Fruit fly (Drosophila melanogaster) whole organism: ENCODE results near the gene Pisd.

Source experiments
- CG8478 ChIP-seq: fragments of >200 bp; optimal IDR thresholded peaks from 2 replicates; lab custom pipeline; 2018; ENCODE audit warnings: inconsistent platforms
- Dll ChIP-seq: fragments of >200 bp; optimal IDR thresholded peaks from 2 replicates; lab custom pipeline; 2017
- EcR ChIP-seq, 2 experiments: fragments of >200 bp; optimal IDR thresholded peaks; 2 replicates each; lab custom pipeline; 2017; ENCODE audit warnings: missing biosample characterization in 2 of 2, missing genetic modification characterization in 2 of 2, missing genetic modification reagents in 2 of 2
- pan ChIP-seq: fragments of >200 bp; optimal IDR thresholded peaks from 2 replicates; lab custom pipeline; 2017
- psq ChIP-seq: fragments of >200 bp; optimal IDR thresholded peaks from 2 replicates; lab custom pipeline; 2017
- usp ChIP-seq: fragments of >200 bp; optimal IDR thresholded peaks from 2 replicates; lab custom pipeline; 2017; ENCODE audit warnings: missing biosample characterization, missing genetic modification characterization, mixed read lengths

Gene Pisd

dm6 chr3R:24015939-24016913 lies 34.4 kb upstream of the Pisd start:
- no peak for TF ChIP-seq Dll (lab: Kevin White, UChicago)
- peak in 1 of 2 experiments; percentile 55 for TF ChIP-seq EcR (GFP tag; optimal IDR thresholded peaks at IDR 0.05; lab: Kevin White, UChicago)

DNA sequence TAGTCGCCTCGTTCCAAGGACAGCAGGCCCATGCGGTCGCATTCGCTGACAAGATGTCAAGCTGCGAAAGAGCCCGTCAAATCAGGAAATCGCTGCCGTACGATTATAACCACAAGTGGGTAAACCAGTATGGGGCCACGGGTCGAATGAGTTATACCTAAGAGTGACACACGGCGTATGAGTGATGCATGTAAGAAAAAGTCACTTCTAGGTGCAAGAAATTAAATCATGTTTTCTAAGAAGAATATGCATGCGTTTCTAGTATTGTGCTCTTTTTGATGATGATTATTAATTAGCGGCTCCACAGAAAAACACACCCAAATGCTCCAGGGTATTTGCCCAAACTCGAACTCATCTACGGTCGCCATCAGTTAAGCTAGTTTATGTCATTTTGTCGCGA lies 32.9 kb upstream of the Pisd start:
- no peak for TF ChIP-seq Dll (lab: Kevin White, UChicago)
- no peak for TF ChIP-seq EcR (GFP tag; optimal IDR thresholded peaks at IDR 0.05; lab: Kevin White, UChicago)
- no peak for TF ChIP-seq usp
- no peak for TF ChIP-seq pan (lab: Kevin White, UChicago)
- no peak for TF ChIP-seq psq (lab: Kevin White, UChicago)
- TF ChIP-seq CG8478 (lab: Kevin White, UChicago) = no peak

- TF ChIP-seq CG8478 (lab: Kevin White, UChicago) (no peak), usp (no peak), pan (lab: Kevin White, UChicago) (no peak), EcR (GFP tag; optimal IDR thresholded peaks at IDR 0.05; lab: Kevin White, UChicago) (no peak), Dll (lab: Kevin White, UChicago) (no peak), psq (lab: Kevin White, UChicago) (no peak)
Measured at dm6 chr3R:24021895-24022294, 28.7 kb upstream of the Pisd start.

dm6 chr3R:24024123-24024522 lies 26.5 kb upstream of the Pisd start:
- TF ChIP-seq Dll (lab: Kevin White, UChicago) = no peak
- TF ChIP-seq CG8478 (lab: Kevin White, UChicago) = no peak
- TF ChIP-seq psq (lab: Kevin White, UChicago) = no peak
- TF ChIP-seq EcR (GFP tag; optimal IDR thresholded peaks at IDR 0.05; lab: Kevin White, UChicago) = no peak

DNA sequence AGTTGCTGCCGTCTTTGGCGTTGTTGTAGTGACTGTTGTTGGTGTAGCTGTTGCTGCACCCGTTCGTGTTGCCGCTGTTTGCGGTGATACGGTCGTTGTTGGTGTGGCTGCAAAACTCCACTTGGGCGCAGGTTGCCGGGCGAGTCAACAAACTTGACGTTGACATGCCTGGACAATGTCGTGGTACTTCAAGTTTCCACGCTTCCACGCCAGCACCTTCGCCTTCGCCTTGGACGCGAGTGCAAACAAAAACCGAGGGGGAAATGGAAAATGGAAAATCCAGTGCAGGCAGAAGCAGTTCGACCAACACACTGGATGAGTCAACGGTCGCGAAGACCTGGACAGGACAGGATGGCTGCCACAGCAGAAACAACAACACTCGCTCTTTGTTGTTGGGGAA lies 25.9 kb upstream of the Pisd start:
- TF ChIP-seq Dll (lab: Kevin White, UChicago) (no peak), EcR (GFP tag; optimal IDR thresholded peaks at IDR 0.05; lab: Kevin White, UChicago) (peak in 1 of 2 experiments; percentile 72)

- TF ChIP-seq usp (no peak), psq (lab: Kevin White, UChicago) (no peak), Dll (lab: Kevin White, UChicago) (no peak), EcR (GFP tag; optimal IDR thresholded peaks at IDR 0.05; lab: Kevin White, UChicago) (no peak), CG8478 (lab: Kevin White, UChicago) (no peak), pan (lab: Kevin White, UChicago) (no peak)
Measured at dm6 chr3R:24025715-24026467, 24.7 kb upstream of the Pisd start.

dm6 chr3R:24026503-24026902 lies 24.1 kb upstream of the Pisd start:
- TF ChIP-seq usp = no peak
- TF ChIP-seq pan (lab: Kevin White, UChicago) = no peak
- TF ChIP-seq psq (lab: Kevin White, UChicago) = no peak
- TF ChIP-seq CG8478 (lab: Kevin White, UChicago) = no peak
- TF ChIP-seq Dll (lab: Kevin White, UChicago) = no peak
- no peak for TF ChIP-seq EcR (GFP tag; optimal IDR thresholded peaks at IDR 0.05; lab: Kevin White, UChicago)

- no peak for TF ChIP-seq psq (lab: Kevin White, UChicago)
- TF ChIP-seq usp = no peak
- TF ChIP-seq EcR (GFP tag; optimal IDR thresholded peaks at IDR 0.05; lab: Kevin White, UChicago) = no peak
- TF ChIP-seq CG8478 (lab: Kevin White, UChicago) = no peak
- TF ChIP-seq pan (lab: Kevin White, UChicago) = no peak
- TF ChIP-seq Dll (lab: Kevin White, UChicago) = no peak
Measured at dm6 chr3R:24027222-24027621, 23.4 kb upstream of the Pisd start.

dm6 chr3R:24031019-24031824 lies 19.4 kb upstream of the Pisd start:
- TF ChIP-seq CG8478 (lab: Kevin White, UChicago) = peak; percentile 2
- TF ChIP-seq EcR (GFP tag; optimal IDR thresholded peaks at IDR 0.05; lab: Kevin White, UChicago) = no peak

dm6 chr3R:24031825-24032523 lies 18.6 kb upstream of the Pisd start, which contains the start of the genes KrT95D and Mettl3:
Gene KrT95D, minus strand, starts transcription at chr3R:24031827.
Gene Mettl3, plus strand, starts transcription at chr3R:24032157.
- TF ChIP-seq usp (no peak), psq (lab: Kevin White, UChicago) (no peak), Dll (lab: Kevin White, UChicago) (no peak), pan (lab: Kevin White, UChicago) (no peak), CG8478 (lab: Kevin White, UChicago) (no peak), EcR (GFP tag; optimal IDR thresholded peaks at IDR 0.05; lab: Kevin White, UChicago) (no peak)
